Worm (Caenorhabditis elegans): ENCODE data around the gene Y39A1A.3.

DNA sequence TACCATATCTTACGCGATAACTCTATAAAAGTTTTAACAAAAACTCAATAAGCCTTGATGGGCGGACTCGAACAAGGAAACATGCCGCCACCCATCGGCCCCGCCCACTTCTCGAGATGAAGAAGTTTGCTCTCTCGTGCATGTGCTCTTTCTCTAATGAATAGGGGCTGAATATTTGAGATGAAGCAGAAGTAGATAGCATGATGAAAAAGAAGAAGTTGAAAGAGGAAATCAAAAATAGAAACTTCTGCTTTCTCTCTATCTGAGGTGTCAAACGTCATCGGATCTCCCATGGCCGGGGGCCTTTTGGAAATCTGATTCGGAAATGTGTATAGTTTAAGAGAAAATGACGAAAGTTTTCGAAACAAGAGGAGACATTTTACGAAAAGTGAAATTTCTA lies 17.4 kb downstream of the Y39A1A.3 start:
- TF ChIP-seq aly-2 (tag; optimal IDR thresholded peaks at IDR 0.05): no peak
- no peak for TF ChIP-seq lir-3 (tag; optimal IDR thresholded peaks at IDR 0.05; ENCODE audit: poor library complexity)
- TF ChIP-seq lin-39 (tag; optimal IDR thresholded peaks at IDR 0.05): no peak
- no peak for TF ChIP-seq jun-1 (tag; optimal IDR thresholded peaks at IDR 0.05)
- TF ChIP-seq ama-1 (optimal IDR thresholded peaks at IDR 0.05): no peak

All from whole organism, L1 larva.